Fruit fly (Drosophila melanogaster): ENCODE measurements around the gene CG11034.

CG11034 gene

dm6 chr2L:5771179-5771578 lies 34.0 kb upstream of the CG11034 start (continued):
- TF ChIP-seq Nf-YB (GFP tag; optimal IDR thresholded peaks at IDR 0.05) (no peak), CG3995 (GFP tag; optimal IDR thresholded peaks at IDR 0.05) (no peak), chm (GFP tag; IDR thresholded peaks at IDR 0.05) (no peak), CG16779 (GFP tag; IDR thresholded peaks at IDR 0.05) (no peak), fd3F (GFP tag; optimal IDR thresholded peaks at IDR 0.05) (no peak), Fer3 (tag; optimal IDR thresholded peaks at IDR 0.05) (no peak), cad (GFP tag; optimal IDR thresholded peaks at IDR 0.05) (peak; percentile 86), trh (GFP tag; optimal IDR thresholded peaks at IDR 0.05) (no peak), prd (optimal IDR thresholded peaks at IDR 0.05) (peak in 1 of 2 experiments; percentile 89), prd (GFP tag; IDR thresholded peaks at IDR 0.05) (peak; percentile 71), ewg (GFP tag; optimal IDR thresholded peaks at IDR 0.05) (no peak), CG15479 (GFP tag; optimal IDR thresholded peaks at IDR 0.05) (no peak), CG17802 (tag; optimal IDR thresholded peaks at IDR 0.05) (no peak), Jarid2 (GFP tag; optimal IDR thresholded peaks at IDR 0.05) (no peak), CG3726 (GFP tag; IDR thresholded peaks at IDR 0.05) (no peak), kni (GFP tag; optimal IDR thresholded peaks at IDR 0.05) (no peak), CG10654 (GFP tag; optimal IDR thresholded peaks at IDR 0.05) (peak; percentile 5), eyg (GFP tag; optimal IDR thresholded peaks at IDR 0.05) (no peak), Atf6 (GFP tag; IDR thresholded peaks at IDR 0.05) (0 out of 2 replicates have a peak, but pooled peaks have one; percentile 18), Hand (GFP tag; optimal IDR thresholded peaks at IDR 0.05) (no peak), CG11247 (GFP tag; IDR thresholded peaks at IDR 0.05) (peak; percentile 43; the same call in 1 of the 2 replicates), Hr51 (GFP tag; optimal IDR thresholded peaks at IDR 0.05) (no peak), CG1832 (GFP tag; optimal IDR thresholded peaks at IDR 0.05) (no peak), Gug (GFP tag; IDR thresholded peaks at IDR 0.05) (peak; percentile 58; the same call in 3 of the 4 replicates), CG6791 (GFP tag; IDR thresholded peaks at IDR 0.05; ENCODE audit: partially characterized antibody) (peak; percentile 63; the same call in 2 of the 3 replicates), hbn (GFP tag; IDR thresholded peaks at IDR 0.05; ENCODE audit: partially characterized antibody) (no peak), fd96Cb (tag; optimal IDR thresholded peaks at IDR 0.05) (no peak), NK7.1 (GFP tag; optimal IDR thresholded peaks at IDR 0.05) (no peak), CG1603 (tag; optimal IDR thresholded peaks at IDR 0.05) (no peak), p53 (GFP tag; optimal IDR thresholded peaks at IDR 0.05) (no peak), NC2β (GFP tag; optimal IDR thresholded peaks at IDR 0.05) (no peak), Meics (GFP tag; optimal IDR thresholded peaks at IDR 0.05) (peak; percentile 41), ind (GFP tag; optimal IDR thresholded peaks at IDR 0.05) (peak; percentile 51), Oli (tag; optimal IDR thresholded peaks at IDR 0.05) (no peak), CG31441 (GFP tag; IDR thresholded peaks at IDR 0.05) (no peak), ssp (GFP tag; IDR thresholded peaks at IDR 0.05) (peak; percentile 27; the same call in 1 of the 2 replicates), jumu (GFP tag; optimal IDR thresholded peaks at IDR 0.05) (no peak), Ada2b (GFP tag; IDR thresholded peaks at IDR 0.05) (no peak), CG6765 (GFP tag; optimal IDR thresholded peaks at IDR 0.05) (no peak), CG7745 (tag; optimal IDR thresholded peaks at IDR 0.05) (no peak), pb (GFP tag; optimal IDR thresholded peaks at IDR 0.05) (no peak), dimm (GFP tag; IDR thresholded peaks at IDR 0.05) (no peak), MBD-R2 (GFP tag; IDR thresholded peaks at IDR 0.05) (peak; percentile 16; the same call in 1 of the 2 replicates), CG2129 (GFP tag; IDR thresholded peaks at IDR 0.05; ENCODE audit: partially characterized antibody) (no peak), sug (tag; optimal IDR thresholded peaks at IDR 0.05) (peak; percentile 41), scrt (GFP tag; optimal IDR thresholded peaks at IDR 0.05) (no peak), Dip3 (GFP tag; optimal IDR thresholded peaks at IDR 0.05) (no peak), gcm (GFP tag; optimal IDR thresholded peaks at IDR 0.05) (no peak), so (GFP tag; IDR thresholded peaks at IDR 0.05) (no peak), CG12071 (GFP tag; optimal IDR thresholded peaks at IDR 0.05) (no peak), Sin3A (optimal IDR thresholded peaks at IDR 0.05) (no peak), Dek (tag; optimal IDR thresholded peaks at IDR 0.05) (peak; percentile 49)

All from whole organism, embryonic.